Worm (Caenorhabditis elegans): ENCODE measurements around the gene srab-11.

The srab-11 gene

DNA sequence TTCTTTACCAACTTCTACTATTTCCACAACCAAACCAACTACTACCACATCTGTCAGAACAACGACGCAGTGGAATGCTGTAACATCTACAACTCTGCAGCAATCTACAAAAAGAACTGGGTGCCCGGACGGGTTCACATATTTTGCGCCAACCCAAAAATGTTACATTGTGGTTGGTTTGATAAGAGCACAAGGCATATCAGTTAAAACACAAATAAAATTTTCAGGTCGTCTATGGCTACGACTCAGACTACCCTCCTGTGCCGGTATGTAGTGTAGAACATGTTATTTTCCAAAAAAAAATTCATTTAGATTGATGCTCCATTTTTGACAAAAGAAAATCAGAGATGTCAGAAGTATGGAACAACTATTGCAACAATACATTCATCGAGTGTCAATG is 27.6 kb downstream of the srab-11 start:
- TF ChIP-seq lin-14 (GFP tag; optimal IDR thresholded peaks at IDR 0.05) (no peak), elt-2 (tag; optimal IDR thresholded peaks at IDR 0.05) (peak; percentile 46), dsc-1 (tag; optimal IDR thresholded peaks at IDR 0.05) (no peak)

DNA sequence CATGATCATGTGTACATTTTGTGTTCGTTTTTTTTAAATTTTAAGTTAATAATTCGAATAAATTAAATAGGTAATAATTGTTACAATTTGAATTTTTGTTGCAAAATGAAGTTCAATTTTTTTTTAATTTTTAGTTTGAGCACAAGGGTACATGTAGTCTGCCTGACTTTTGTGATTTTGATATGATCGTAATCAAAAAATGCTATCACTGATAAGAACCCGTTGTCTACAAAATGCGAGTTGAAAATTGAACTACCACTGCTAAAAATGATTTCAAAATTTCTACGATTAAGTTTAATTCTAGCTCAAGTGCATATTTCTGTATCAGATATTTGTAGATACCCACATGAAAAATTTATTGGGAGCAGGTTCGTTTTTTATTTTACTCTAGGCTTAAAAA is 28.7 kb downstream of the srab-11 start, which contains the start of gene clec-210:
clec-210 (plus strand) TSS at position 211 of the 400 bp plus-strand sequence.
- no peak for TF ChIP-seq nhr-77 (tag; optimal IDR thresholded peaks at IDR 0.05)
- TF ChIP-seq mab-9 (GFP tag; IDR thresholded peaks at IDR 0.05), result no peak
- TF ChIP-seq egl-13 (tag; optimal IDR thresholded peaks at IDR 0.05), result no peak
- no peak for TF ChIP-seq pqm-1 (tag; optimal IDR thresholded peaks at IDR 0.05)
- no peak for TF ChIP-seq fkh-8 (tag; optimal IDR thresholded peaks at IDR 0.05)
- TF ChIP-seq C34B4.2 (tag; optimal IDR thresholded peaks at IDR 0.05), result no peak
- no peak for TF ChIP-seq alr-1 (tag; optimal IDR thresholded peaks at IDR 0.05; ENCODE audit: borderline replicate concordance)
- TF ChIP-seq hlh-4 (tag; optimal IDR thresholded peaks at IDR 0.05), result no peak
- no peak for TF ChIP-seq fos-1 (tag; optimal IDR thresholded peaks at IDR 0.05)

DNA sequence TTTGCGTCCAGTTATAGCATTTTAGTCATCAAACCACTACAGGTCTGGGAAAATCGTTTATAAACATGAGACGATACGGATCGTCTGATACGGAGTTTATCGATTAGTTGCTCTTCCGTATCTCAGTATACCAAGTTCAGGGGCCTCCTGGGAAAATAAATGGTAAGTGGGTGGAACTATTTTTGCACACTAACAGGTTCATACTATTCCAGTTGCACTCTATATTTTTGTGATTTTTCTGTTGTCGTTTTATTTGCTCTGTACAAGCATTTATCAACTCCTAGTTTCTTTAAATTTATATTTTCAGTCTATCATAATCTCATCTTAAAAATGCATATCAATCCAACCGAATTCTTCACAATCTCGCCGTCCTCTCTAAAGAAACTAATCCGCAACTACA is 31.9 kb downstream of the srab-11 start, which contains the start of gene Y73C8C.3:
Y73C8C.3 (plus strand) TSS at position 301 of the 400 bp plus-strand sequence.
- TF ChIP-seq fkh-8 (tag; optimal IDR thresholded peaks at IDR 0.05), result no peak
- no peak for TF ChIP-seq mef-2 (tag; optimal IDR thresholded peaks at IDR 0.05)
- TF ChIP-seq pax-3 (tag; optimal IDR thresholded peaks at IDR 0.05), result no peak
- no peak for TF ChIP-seq unc-98 (GFP tag; IDR thresholded peaks at IDR 0.05)

DNA sequence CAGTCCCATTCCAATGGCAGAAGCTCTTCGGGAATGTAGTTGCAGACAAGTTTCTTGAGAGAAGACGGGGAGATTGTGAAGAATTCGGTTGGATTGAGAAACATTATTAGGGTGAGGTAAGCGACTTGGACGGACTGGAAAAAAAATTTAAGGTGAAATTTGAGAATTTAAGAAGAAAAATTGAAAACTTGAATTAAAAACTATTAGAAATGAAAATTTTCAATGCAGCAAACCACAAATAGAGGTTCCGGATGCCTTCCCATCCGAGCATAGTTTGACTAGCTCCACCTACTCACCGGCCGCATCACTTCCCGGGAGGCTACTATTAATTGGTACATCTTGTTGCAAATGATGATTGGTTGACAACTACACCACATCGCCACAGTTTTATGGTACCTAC is 33.1 kb downstream of the srab-11 start, which contains the start of gene Y73C8C.8:
Y73C8C.8 (minus strand) TSS at position 101 of the 400 bp plus-strand sequence.
- TF ChIP-seq unc-62 (GFP tag; optimal IDR thresholded peaks at IDR 0.05), result no peak
- TF ChIP-seq elt-3 (tag; optimal IDR thresholded peaks at IDR 0.05), result no peak
- TF ChIP-seq nhr-28 (tag; optimal IDR thresholded peaks at IDR 0.05), result no peak
- no peak for TF ChIP-seq snpc-4 (tag; optimal IDR thresholded peaks at IDR 0.05)
- no peak for TF ChIP-seq pqm-1 (tag; optimal IDR thresholded peaks at IDR 0.05)
- TF ChIP-seq sox-4 (tag; optimal IDR thresholded peaks at IDR 0.05), result no peak
- TF ChIP-seq lir-3 (tag; optimal IDR thresholded peaks at IDR 0.05; ENCODE audit: poor library complexity), result no peak
- no peak for TF ChIP-seq Y116A8C.19 (tag; optimal IDR thresholded peaks at IDR 0.05; ENCODE audit: borderline replicate concordance)
- no peak for TF ChIP-seq nhr-20 (tag; optimal IDR thresholded peaks at IDR 0.05)
- TF ChIP-seq nhr-77 (tag; optimal IDR thresholded peaks at IDR 0.05), result no peak
- TF ChIP-seq ets-5 (GFP tag; IDR thresholded peaks at IDR 0.05), result no peak

DNA sequence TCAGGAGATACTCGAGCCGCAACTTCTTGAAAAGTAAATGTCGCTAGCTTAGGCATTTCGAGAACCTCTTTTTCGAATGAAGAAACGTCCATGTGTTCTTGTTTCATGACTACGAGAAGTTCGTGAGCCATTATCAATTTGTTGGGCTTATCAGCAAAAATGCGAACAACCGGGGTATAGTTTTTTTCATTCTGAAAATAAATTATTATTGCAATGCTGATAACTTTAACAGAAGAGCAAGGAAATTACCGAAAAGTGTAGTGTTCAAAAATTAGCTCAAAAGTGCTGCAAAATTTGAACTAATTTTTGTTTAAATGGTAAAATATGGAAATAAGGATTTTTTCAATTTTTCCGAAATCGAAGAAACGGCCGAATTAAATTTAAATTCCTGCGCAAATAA is 34.6 kb downstream of the srab-11 start:
- TF ChIP-seq nhr-12 (tag; optimal IDR thresholded peaks at IDR 0.05) (no peak), hpl-2 (GFP tag; optimal IDR thresholded peaks at IDR 0.05) (no peak), hlh-17 (GFP tag; optimal IDR thresholded peaks at IDR 0.05; ENCODE audit: borderline replicate concordance) (no peak), C16A3.4 (tag; optimal IDR thresholded peaks at IDR 0.05) (no peak), blmp-1 (tag; optimal IDR thresholded peaks at IDR 0.05) (no peak), pag-3 (tag; optimal IDR thresholded peaks at IDR 0.05; ENCODE audit: borderline replicate concordance, insufficient read depth) (no peak), fkh-4 (tag; optimal IDR thresholded peaks at IDR 0.05; ENCODE audit: borderline replicate concordance) (no peak)

DNA sequence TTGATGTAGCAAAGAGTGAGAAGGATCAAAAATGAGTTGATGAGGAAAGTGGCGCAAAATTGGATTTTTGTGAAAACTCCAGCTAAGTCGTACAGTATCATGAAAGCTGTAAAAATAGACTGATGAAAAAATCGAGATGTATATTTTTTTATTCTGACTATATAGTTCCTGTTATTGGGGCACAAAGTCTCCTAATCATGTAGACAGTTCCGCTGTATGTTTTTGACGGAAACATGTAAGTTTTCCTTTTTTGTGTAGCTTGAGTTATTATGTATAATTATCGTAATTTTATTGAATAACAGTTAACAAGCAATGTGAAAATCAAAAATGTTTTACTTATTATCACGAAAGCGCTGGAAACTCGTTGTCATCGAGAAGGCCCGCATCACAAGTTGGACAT is 39.4 kb downstream of the srab-11 start, which contains the start of gene str-68:
str-68 (minus strand) TSS at position 101 of the 400 bp plus-strand sequence.
- no peak for TF ChIP-seq nhr-77 (tag; optimal IDR thresholded peaks at IDR 0.05)
- TF ChIP-seq ceh-82 (tag; optimal IDR thresholded peaks at IDR 0.05), result no peak
- no peak for TF ChIP-seq lin-13 (GFP tag; optimal IDR thresholded peaks at IDR 0.05)
- no peak for TF ChIP-seq isw-1 (GFP tag; IDR thresholded peaks at IDR 0.05)
- TF ChIP-seq fkh-4 (tag; optimal IDR thresholded peaks at IDR 0.05; ENCODE audit: borderline replicate concordance), result no peak
- no peak for TF ChIP-seq nhr-19 (GFP tag; conservative IDR thresholded peaks at IDR 0.05)
- TF ChIP-seq nhr-237 (tag; optimal IDR thresholded peaks at IDR 0.05), result no peak
- TF ChIP-seq ztf-4 (tag; optimal IDR thresholded peaks at IDR 0.05), result no peak
- TF ChIP-seq dsc-1 (tag; optimal IDR thresholded peaks at IDR 0.05), result no peak
- TF ChIP-seq snpc-4 (tag; optimal IDR thresholded peaks at IDR 0.05), result no peak
- no peak for TF ChIP-seq pax-3 (tag; optimal IDR thresholded peaks at IDR 0.05)
- no peak for TF ChIP-seq aly-2 (tag; optimal IDR thresholded peaks at IDR 0.05)
- TF ChIP-seq pqm-1 (tag; optimal IDR thresholded peaks at IDR 0.05), result no peak
- TF ChIP-seq aha-1 (tag; optimal IDR thresholded peaks at IDR 0.05), result no peak
- no peak for TF ChIP-seq fkh-10 (GFP tag; optimal IDR thresholded peaks at IDR 0.05)
- no peak for TF ChIP-seq lin-39 (tag; optimal IDR thresholded peaks at IDR 0.05)

All from whole organism, L1 larva.